Fruit fly (Drosophila melanogaster): Measurements from ENCODE around the gene ghi.

DNA sequence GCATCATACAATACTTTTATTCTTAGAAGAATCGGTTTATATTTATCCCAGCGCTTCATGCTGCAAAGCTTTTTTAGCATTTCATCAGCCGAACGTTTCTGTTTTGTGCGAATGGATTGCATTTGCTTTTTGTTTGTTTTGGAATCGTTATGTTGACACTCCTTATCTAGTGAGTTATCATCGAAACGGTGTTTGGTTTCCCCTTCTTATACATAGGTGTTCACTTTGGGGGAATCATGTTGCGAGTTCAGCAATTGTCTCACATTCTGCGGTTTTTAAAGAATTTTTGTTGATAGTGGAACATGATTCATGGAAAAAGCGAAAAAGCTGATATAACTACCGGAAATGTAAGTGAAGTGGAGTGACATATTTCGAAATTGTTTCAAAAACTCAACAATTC lies 50.6 kb downstream of the ghi start:
- TF ChIP-seq CG11617 (GFP tag; optimal IDR thresholded peaks at IDR 0.05) (no peak), Hr96 (GFP tag; optimal IDR thresholded peaks at IDR 0.05) (no peak)
